Worm (Caenorhabditis elegans): ENCODE results near the gene ndus-8.

The ndus-8 gene

ce11 chrIII:7234148-7234547, at the start of gene ndus-8:
ndus-8 (minus strand) TSS chrIII:7234202.
- TF ChIP-seq lin-54 (GFP tag; optimal IDR thresholded peaks at IDR 0.05) (peak; percentile 59), nhr-90 (tag; optimal IDR thresholded peaks at IDR 0.05) (no peak), pbrm-1 (GFP tag; IDR thresholded peaks at IDR 0.05) (no peak), F49E8.2 (tag; optimal IDR thresholded peaks at IDR 0.05; ENCODE audit: insufficient read depth) (no peak), xnd-1 (tag; optimal IDR thresholded peaks at IDR 0.05) (no peak), madf-3 (GFP tag; IDR thresholded peaks at IDR 0.05) (no peak), dox-1 (GFP tag; IDR thresholded peaks at IDR 0.05) (no peak), lin-26 (GFP tag; IDR thresholded peaks at IDR 0.05) (no peak), ztf-3 (GFP tag; optimal IDR thresholded peaks at IDR 0.05) (no peak), ztf-18 (tag; optimal IDR thresholded peaks at IDR 0.05) (peak; percentile 93), F33H1.4 (GFP tag; IDR thresholded peaks at IDR 0.05) (peak; percentile 52), B0019.2 (GFP tag; conservative IDR thresholded peaks at IDR 0.05) (no peak), hsf-1 (GFP tag; IDR thresholded peaks at IDR 0.05) (no peak), aptf-3 (GFP tag; IDR thresholded peaks at IDR 0.05) (no peak), F22D6.2 (tag; optimal IDR thresholded peaks at IDR 0.05) (no peak), F39B2.1 (GFP tag; IDR thresholded peaks at IDR 0.05) (no peak), cebp-2 (GFP tag; IDR thresholded peaks at IDR 0.05) (no peak), aptf-2 (GFP tag; conservative IDR thresholded peaks at IDR 0.05) (no peak), hlh-12 (tag; optimal IDR thresholded peaks at IDR 0.05) (no peak), pha-4 (tag; optimal IDR thresholded peaks at IDR 0.05) (peak; percentile 45), Y56A3A.18 (GFP tag; IDR thresholded peaks at IDR 0.05) (no peak), bed-2 (GFP tag; IDR thresholded peaks at IDR 0.05) (no peak), unc-130 (GFP tag; optimal IDR thresholded peaks at IDR 0.05) (no peak), repo-1 (tag; optimal IDR thresholded peaks at IDR 0.05) (no peak), ztf-22 (GFP tag; optimal IDR thresholded peaks at IDR 0.05) (no peak), cebp-1 (GFP tag; IDR thresholded peaks at IDR 0.05) (no peak), cebp-1 (tag; optimal IDR thresholded peaks at IDR 0.05) (peak; percentile 45), attf-5 (GFP tag; optimal IDR thresholded peaks at IDR 0.05) (no peak), F55B11.4 (tag; optimal IDR thresholded peaks at IDR 0.05; ENCODE audit: borderline replicate concordance, insufficient read depth) (no peak), ztf-26 (tag; optimal IDR thresholded peaks at IDR 0.05) (no peak), ceh-58 (GFP tag; IDR thresholded peaks at IDR 0.05) (no peak), mcd-1 (GFP tag; IDR thresholded peaks at IDR 0.05) (peak; percentile 63), F23B12.7 (tag; optimal IDR thresholded peaks at IDR 0.05; ENCODE audit: insufficient read depth) (peak; percentile 12), let-526 (GFP tag; IDR thresholded peaks at IDR 0.05) (no peak), ama-1 (optimal IDR thresholded peaks at IDR 0.05) (no peak), ama-1 (GFP tag; optimal IDR thresholded peaks at IDR 0.05) (no peak), rcor-1 (GFP tag; IDR thresholded peaks at IDR 0.05) (0 out of 2 replicates have a peak, but pooled peaks have one; percentile 9), lin-40 (tag; optimal IDR thresholded peaks at IDR 0.05) (peak; percentile 27), let-607 (tag; optimal IDR thresholded peaks at IDR 0.05) (no peak), ceh-79 (tag; optimal IDR thresholded peaks at IDR 0.05) (no peak), ets-4 (GFP tag; optimal IDR thresholded peaks at IDR 0.05) (no peak), somi-1 (GFP tag; optimal IDR thresholded peaks at IDR 0.05) (no peak), snpc-4 (GFP tag; optimal IDR thresholded peaks at IDR 0.05) (no peak), snpc-4 (tag; optimal IDR thresholded peaks at IDR 0.05) (peak in 3 of 4 experiments; percentile 23 to 81 (median 42)), Y67H2A.10 (GFP tag; conservative IDR thresholded peaks at IDR 0.05) (no peak), tbp1 (GFP tag; optimal IDR thresholded peaks at IDR 0.05) (peak; percentile 21), ztf-25 (GFP tag; IDR thresholded peaks at IDR 0.05) (no peak), Y79H2A.3 (GFP tag; conservative IDR thresholded peaks at IDR 0.05) (no peak), madf-8 (GFP tag; conservative IDR thresholded peaks at IDR 0.05) (no peak), rpc-1 (optimal IDR thresholded peaks at IDR 0.05) (no peak), rpc-1 (tag; optimal IDR thresholded peaks at IDR 0.05) (no peak)

Data from whole organism, young adult.